Fruit fly (Drosophila melanogaster) whole organism, adult: ENCODE data around the gene CG6696.

ENCODE experiments used
- CG11617 ChIP-seq: fragments of 200-800 bp; sonication (Bioruptor generic); optimal IDR thresholded peaks from 2 replicates; lab custom pipeline; 2017; ENCODE audit warnings: mild to moderate bottlenecking, missing biosample characterization, missing genetic modification reagents, missing genetic modification characterization
- CG12768 ChIP-seq: fragments of 200-800 bp; sonication (Bioruptor generic); optimal IDR thresholded peaks from 2 replicates; lab custom pipeline; 2017; ENCODE audit warnings: missing biosample characterization, missing genetic modification characterization, mild to moderate bottlenecking, moderate library complexity, missing genetic modification reagents
- CG14711 ChIP-seq: fragments of 200-800 bp; sonication (Bioruptor generic); optimal IDR thresholded peaks from 2 replicates; lab custom pipeline; 2018; ENCODE audit warnings: missing biosample characterization, mild to moderate bottlenecking, missing genetic modification characterization, moderate library complexity
- CG1620 ChIP-seq: fragments of 200-800 bp; sonication (Bioruptor generic); optimal IDR thresholded peaks from 2 replicates; lab custom pipeline; 2016; ENCODE audit warnings: missing biosample characterization, missing genetic modification characterization
- CG33017 ChIP-seq: fragments of 200-800 bp; sonication (Bioruptor generic); optimal IDR thresholded peaks from 2 replicates; lab custom pipeline; 2018; ENCODE audit warnings: missing biosample characterization, mild to moderate bottlenecking, missing genetic modification characterization, moderate library complexity
- CG5204 ChIP-seq: fragments of 200-800 bp; sonication (Bioruptor generic); optimal IDR thresholded peaks from 2 replicates; lab custom pipeline; 2016; ENCODE audit warnings: missing biosample characterization, missing genetic modification characterization
- CG7045 ChIP-seq: fragments of 200-800 bp; sonication (Bioruptor generic); optimal IDR thresholded peaks from 2 replicates; lab custom pipeline; 2017; ENCODE audit warnings: missing biosample characterization, mild to moderate bottlenecking, missing genetic modification characterization
- CG7101 ChIP-seq: fragments of 200-800 bp; sonication (Bioruptor generic); optimal IDR thresholded peaks from 2 replicates; lab custom pipeline; 2018; ENCODE audit warnings: missing biosample characterization, mild to moderate bottlenecking, missing genetic modification characterization, moderate library complexity
- Clk ChIP-seq: fragments of 200-800 bp; sonication (Bioruptor generic); optimal IDR thresholded peaks from 2 replicates; lab custom pipeline; 2017; ENCODE audit warnings: missing biosample characterization, missing genetic modification characterization
- Crg-1 ChIP-seq: fragments of 200-800 bp; sonication (Bioruptor generic); optimal IDR thresholded peaks from 2 replicates; lab custom pipeline; 2016; ENCODE audit warnings: missing biosample characterization, missing genetic modification characterization
- Hr96 ChIP-seq: fragments of 200-800 bp; sonication (Bioruptor generic); optimal IDR thresholded peaks from 2 replicates; lab custom pipeline; 2016; ENCODE audit warnings: missing biosample characterization, missing genetic modification characterization
- Mnt ChIP-seq: fragments of 200-800 bp; sonication (Bioruptor generic); optimal IDR thresholded peaks from 2 replicates; lab custom pipeline; 2016; ENCODE audit warnings: missing biosample characterization, mild to moderate bottlenecking, missing genetic modification characterization
- bab1 ChIP-seq: fragments of 200-800 bp; sonication (Bioruptor generic); optimal IDR thresholded peaks from 3 replicates; lab custom pipeline; 2019; ENCODE audit warnings: missing biosample characterization, mild to moderate bottlenecking, missing genetic modification characterization, moderate library complexity
- cic ChIP-seq: fragments of 200-800 bp; sonication (Bioruptor generic); optimal IDR thresholded peaks from 2 replicates; lab custom pipeline; 2017; ENCODE audit warnings: missing biosample characterization, mild to moderate bottlenecking, missing genetic modification characterization, moderate library complexity
- cnc ChIP-seq, 2 experiments: fragments of >200 bp; optimal IDR thresholded peaks; 2 replicates each; lab custom pipeline; 2017
- kay ChIP-seq: fragments of 200-800 bp; sonication (Bioruptor generic); peaks from one replicate; lab custom pipeline; 2016; ENCODE audit warnings: missing biosample characterization, missing genetic modification characterization, borderline replicate concordance
- ovo ChIP-seq: fragments of 200-800 bp; sonication (Bioruptor generic); optimal IDR thresholded peaks from 2 replicates; lab custom pipeline; 2016; ENCODE audit warnings: missing biosample characterization, missing genetic modification characterization
- pad ChIP-seq: fragments of 200-800 bp; sonication (Bioruptor generic); optimal IDR thresholded peaks from 3 replicates; lab custom pipeline; 2017; ENCODE audit warnings: missing biosample characterization, missing genetic modification characterization, mild to moderate bottlenecking, moderate library complexity, missing genetic modification reagents
- tj ChIP-seq: fragments of 200-800 bp; sonication (Bioruptor generic); optimal IDR thresholded peaks from 3 replicates; lab custom pipeline; 2017; ENCODE audit warnings: missing biosample characterization, mild to moderate bottlenecking, missing genetic modification characterization, moderate library complexity
- toe ChIP-seq: fragments of 200-800 bp; sonication (Bioruptor generic); optimal IDR thresholded peaks from 2 replicates; lab custom pipeline; 2016; ENCODE audit warnings: missing biosample characterization, missing genetic modification characterization

Gene CG6696

DNA sequence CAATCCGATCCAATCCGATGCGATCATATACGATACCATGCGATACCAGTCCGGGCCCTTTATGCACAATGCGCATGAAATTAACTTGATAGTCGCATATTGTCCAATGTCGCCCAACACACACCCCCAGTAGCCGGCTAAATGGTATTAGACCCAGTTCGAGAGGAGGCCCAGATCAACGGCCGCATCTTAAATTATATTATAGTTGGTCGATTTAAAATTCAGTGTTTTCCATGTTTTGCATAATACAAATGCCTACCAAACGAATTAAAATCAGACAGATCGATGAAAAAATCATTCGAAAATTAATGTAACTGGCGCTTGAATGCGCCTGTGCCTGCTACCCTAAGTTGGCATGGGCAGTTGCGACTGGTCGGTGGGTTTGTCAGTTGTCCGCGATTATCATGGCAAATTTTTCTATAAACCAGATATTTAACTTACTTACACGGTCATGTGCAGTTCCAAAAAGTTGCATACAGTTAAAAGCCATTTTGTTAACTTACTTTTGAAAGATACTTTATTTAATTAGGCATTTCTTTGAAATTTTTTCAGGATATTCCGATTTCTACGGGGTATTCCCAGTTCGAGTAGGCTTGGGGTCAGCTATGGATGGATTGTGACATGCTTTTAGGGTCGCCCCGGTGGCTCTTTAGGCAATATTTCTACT is 8.0 kb upstream of the CG6696 start:
- TF ChIP-seq cnc (optimal IDR thresholded peaks at IDR 0.05; lab: Kevin White, UChicago) = no peak
- no peak for TF ChIP-seq kay (GFP tag; lab: Kevin White, UChicago)
- TF ChIP-seq CG11617 (GFP tag; lab: Kevin White, UChicago) = no peak
- no peak for TF ChIP-seq CG7101
- no peak for TF ChIP-seq CG1620 (GFP tag; lab: Kevin White, UChicago)
- no peak for TF ChIP-seq toe (GFP tag; lab: Kevin White, UChicago)

DNA sequence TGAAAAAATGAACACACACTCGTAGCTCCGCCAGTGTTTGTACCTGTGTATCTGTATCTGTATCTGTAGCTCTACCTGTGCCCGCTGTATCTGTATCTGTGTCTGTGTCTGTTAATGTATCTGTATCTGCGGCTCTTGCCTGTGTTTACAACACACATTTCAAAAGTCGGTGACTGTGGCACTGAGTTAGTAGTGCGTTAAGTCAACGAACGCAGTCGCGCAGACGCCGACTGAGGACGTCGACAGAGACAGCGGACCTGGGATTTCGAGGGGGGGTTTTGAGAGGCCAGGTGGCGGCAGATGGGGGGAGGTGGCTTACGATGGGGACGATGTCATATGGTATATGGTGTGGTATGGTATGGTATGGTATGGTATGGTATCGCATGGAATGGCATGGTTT is 6.3 kb upstream of the CG6696 start:
- TF ChIP-seq CG12768 (GFP tag; lab: Kevin White, UChicago) (no peak), Crg-1 (GFP tag; lab: Kevin White, UChicago) (no peak), Mnt (GFP tag; lab: Kevin White, UChicago) (no peak), CG7101 (no peak), CG14711 (tag; lab: Kevin White, UChicago) (no peak), CG1620 (GFP tag; lab: Kevin White, UChicago) (no peak), CG5204 (GFP tag; lab: Kevin White, UChicago) (no peak), bab1 (GFP tag; lab: Kevin White, UChicago) (no peak), Clk (GFP tag; lab: Kevin White, UChicago) (no peak), cnc (optimal IDR thresholded peaks at IDR 0.05; lab: Kevin White, UChicago) (no peak), ovo (GFP tag; lab: Kevin White, UChicago) (no peak), kay (GFP tag; lab: Kevin White, UChicago) (no peak), tj (GFP tag; lab: Kevin White, UChicago) (no peak), pad (GFP tag; lab: Kevin White, UChicago) (no peak)

DNA sequence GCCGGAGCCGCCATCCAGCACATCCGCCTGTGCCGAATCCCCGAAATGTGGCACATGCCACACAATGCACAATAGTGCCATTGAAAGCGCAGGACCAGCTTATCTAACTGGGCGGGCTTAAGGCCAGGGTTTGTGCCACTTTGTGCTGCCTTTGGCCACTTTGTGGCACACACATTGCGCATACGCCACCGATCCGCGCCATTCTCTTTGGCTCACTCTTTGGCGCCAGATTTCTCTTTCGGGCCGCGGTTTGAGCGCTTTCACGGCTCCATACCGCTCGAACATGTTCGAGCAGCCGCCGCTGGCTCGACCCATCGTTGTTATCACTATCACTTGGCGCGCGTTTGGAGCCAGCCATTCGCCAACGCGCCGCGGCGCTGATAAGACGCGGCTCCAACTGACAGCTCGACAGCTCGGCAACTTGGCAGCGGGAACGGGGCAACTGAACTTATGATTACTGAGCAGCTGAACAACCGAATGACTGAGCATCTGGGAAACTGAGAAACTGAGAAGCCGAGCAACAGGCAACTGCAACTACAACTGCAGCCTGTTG is 3.8 kb upstream of the CG6696 start:
- TF ChIP-seq Clk (GFP tag; lab: Kevin White, UChicago) (no peak), cnc (optimal IDR thresholded peaks at IDR 0.05; lab: Kevin White, UChicago) (no peak), CG14711 (tag; lab: Kevin White, UChicago) (no peak), CG7101 (no peak), Hr96 (GFP tag; lab: Kevin White, UChicago) (no peak), cic (GFP tag; lab: Kevin White, UChicago) (no peak), Crg-1 (GFP tag; lab: Kevin White, UChicago) (no peak)

DNA sequence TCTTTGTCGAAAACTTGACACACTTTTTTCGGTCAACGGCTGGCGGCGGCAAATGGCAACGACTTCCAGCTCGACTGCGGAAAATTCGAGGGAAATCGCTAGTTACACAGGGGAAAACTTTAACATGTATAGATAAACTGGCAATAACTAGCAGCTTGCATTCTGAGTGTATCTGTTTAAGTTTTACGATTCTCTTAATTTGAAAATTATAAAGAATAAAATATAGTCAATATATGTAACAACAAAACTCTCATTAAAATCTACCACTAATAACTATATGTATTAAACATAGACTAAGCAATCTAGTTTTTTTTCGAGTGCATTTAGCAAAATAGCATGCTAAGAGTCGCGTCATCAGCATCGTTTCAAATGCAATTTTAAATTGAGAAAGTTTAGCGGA is 1.4 kb upstream of the CG6696 start:
- TF ChIP-seq Crg-1 (GFP tag; lab: Kevin White, UChicago) (no peak), bab1 (GFP tag; lab: Kevin White, UChicago) (no peak), tj (GFP tag; lab: Kevin White, UChicago) (no peak), ovo (GFP tag; lab: Kevin White, UChicago) (no peak), Mnt (GFP tag; lab: Kevin White, UChicago) (no peak), CG1620 (GFP tag; lab: Kevin White, UChicago) (no peak), cic (GFP tag; lab: Kevin White, UChicago) (no peak), CG11617 (GFP tag; lab: Kevin White, UChicago) (no peak), CG7101 (no peak), Clk (GFP tag; lab: Kevin White, UChicago) (no peak)

DNA sequence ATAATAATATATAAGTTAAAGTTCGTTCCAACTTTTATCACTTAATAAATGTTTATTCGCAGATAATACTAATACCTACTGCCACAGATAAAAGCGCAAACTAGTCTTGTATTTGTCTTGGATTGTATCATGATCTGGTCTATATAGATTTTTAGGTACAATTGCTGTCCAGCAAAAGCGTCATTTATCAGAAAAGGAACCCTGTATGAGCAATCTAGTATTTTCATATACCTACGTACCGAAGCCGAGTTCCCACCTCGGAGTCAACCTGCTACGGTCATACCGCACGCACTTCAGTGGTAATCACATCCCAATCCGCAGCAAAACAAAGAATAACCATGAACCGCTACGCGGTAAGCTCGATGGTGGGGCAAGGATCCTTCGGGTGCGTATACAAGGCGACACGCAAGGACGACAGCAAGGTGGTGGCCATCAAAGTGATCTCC is 4.4 kb downstream of the CG6696 start, which contains the start of gene fu:
Gene fu (plus strand): TSS at position 254 of the 446 bp plus-strand sequence.
- TF ChIP-seq CG5204 (GFP tag; lab: Kevin White, UChicago) = no peak
- peak; percentile 54 for TF ChIP-seq CG11617 (GFP tag; lab: Kevin White, UChicago)
- peak; percentile 26 for TF ChIP-seq CG33017
- TF ChIP-seq tj (GFP tag; lab: Kevin White, UChicago) = peak; percentile 16
- TF ChIP-seq cic (GFP tag; lab: Kevin White, UChicago) = no peak
- peak; percentile 8 for TF ChIP-seq CG14711 (tag; lab: Kevin White, UChicago)
- peak; percentile 8 for TF ChIP-seq pad (GFP tag; lab: Kevin White, UChicago)
- TF ChIP-seq CG7101 = peak; percentile 63
- TF ChIP-seq bab1 (GFP tag; lab: Kevin White, UChicago) = peak; percentile 11

DNA sequence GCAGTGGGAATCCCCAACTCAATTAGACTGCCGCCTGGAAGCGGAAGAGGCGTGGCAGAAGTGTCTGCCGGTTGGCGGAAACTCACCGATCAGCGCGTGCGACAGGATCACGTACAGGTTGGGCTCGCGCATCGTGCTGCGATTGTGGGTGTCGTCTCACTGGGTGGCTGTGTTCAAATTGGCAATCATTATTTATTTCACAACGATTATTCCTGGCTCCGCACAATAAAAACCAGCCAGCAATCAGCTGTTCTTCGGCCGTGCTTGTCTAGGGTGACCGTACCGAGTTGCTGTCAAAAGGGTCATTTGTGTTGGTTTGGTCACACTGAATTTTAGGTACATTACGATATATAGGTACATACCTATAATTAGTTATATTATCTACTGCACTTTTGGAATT is 4.9 kb downstream of the CG6696 start, which contains the start of gene CG6659:
Gene CG6659 (minus strand): TSS at position 275 of the 400 bp plus-strand sequence.
- TF ChIP-seq Crg-1 (GFP tag; lab: Kevin White, UChicago) (no peak), tj (GFP tag; lab: Kevin White, UChicago) (no peak), Clk (GFP tag; lab: Kevin White, UChicago) (no peak), cic (GFP tag; lab: Kevin White, UChicago) (no peak), CG5204 (GFP tag; lab: Kevin White, UChicago) (no peak), CG33017 (no peak), bab1 (GFP tag; lab: Kevin White, UChicago) (no peak), CG11617 (GFP tag; lab: Kevin White, UChicago) (no peak), CG12768 (GFP tag; lab: Kevin White, UChicago) (no peak), CG7101 (no peak), ovo (GFP tag; lab: Kevin White, UChicago) (no peak), kay (GFP tag; lab: Kevin White, UChicago) (no peak), pad (GFP tag; lab: Kevin White, UChicago) (no peak), cnc (optimal IDR thresholded peaks at IDR 0.05; lab: Kevin White, UChicago) (no peak), CG7045 (GFP tag; lab: Kevin White, UChicago) (no peak), toe (GFP tag; lab: Kevin White, UChicago) (no peak), CG14711 (tag; lab: Kevin White, UChicago) (no peak), Hr96 (GFP tag; lab: Kevin White, UChicago) (no peak), Mnt (GFP tag; lab: Kevin White, UChicago) (no peak), CG1620 (GFP tag; lab: Kevin White, UChicago) (no peak)
